Worm (Caenorhabditis elegans) whole organism, L1 larva: Measurements from ENCODE around the gene R05G9.1.

ENCODE experiments used
- C04F5.9 ChIP-seq: sonication (generic microtip); optimal IDR thresholded peaks from 2 replicates; lab custom pipeline; 2016; ENCODE audit warnings: missing genetic modification characterization, missing compliant biosample characterization
- C34B4.2 ChIP-seq: sonication (generic microtip); optimal IDR thresholded peaks from 2 replicates; lab custom pipeline; 2017; ENCODE audit warnings: mild to moderate bottlenecking, missing genetic modification characterization, missing compliant biosample characterization
- F16B12.6 ChIP-seq: fragments of 150-350 bp; optimal IDR thresholded peaks from 2 replicates; lab custom pipeline; 2014; ENCODE audit warnings: missing biosample characterization, missing genetic modification characterization
- Y116A8C.19 ChIP-seq: sonication (generic microtip); optimal IDR thresholded peaks from 2 replicates; lab custom pipeline; 2016; ENCODE audit warnings: missing compliant biosample characterization, missing genetic modification characterization, borderline replicate concordance
- aha-1 ChIP-seq: fragments of 150-350 bp; optimal IDR thresholded peaks from 2 replicates; lab custom pipeline; 2014; ENCODE audit warnings: missing biosample characterization, missing genetic modification characterization
- alr-1 ChIP-seq: fragments of 200-800 bp; sonication (Bioruptor generic); optimal IDR thresholded peaks from 2 replicates; lab custom pipeline; 2018; ENCODE audit warnings: borderline replicate concordance, mild to moderate bottlenecking, missing genetic modification characterization, missing compliant biosample characterization
- ama-1 ChIP-seq: fragments of 150-350 bp; optimal IDR thresholded peaks from 2 replicates; lab custom pipeline; 2014
- blmp-1 ChIP-seq: fragments of 150-350 bp; optimal IDR thresholded peaks from 2 replicates; lab custom pipeline; 2014; ENCODE audit warnings: missing biosample characterization, missing genetic modification characterization
- ceh-63 ChIP-seq: fragments of 200-800 bp; sonication (Bioruptor generic); optimal IDR thresholded peaks from 2 replicates; lab custom pipeline; 2018; ENCODE audit warnings: mild to moderate bottlenecking, missing genetic modification characterization, missing compliant biosample characterization
- ceh-8 ChIP-seq: fragments of 200-800 bp; sonication (Bioruptor generic); optimal IDR thresholded peaks from 2 replicates; lab custom pipeline; 2018; ENCODE audit warnings: mild to moderate bottlenecking, missing genetic modification characterization, moderate library complexity, missing compliant biosample characterization
- ceh-82 ChIP-seq, 3 experiments: fragments of 150-350 bp in 1 of 3; sonication (generic microtip) in 2 of 3; optimal IDR thresholded peaks; 2 replicates each; lab custom pipeline; 2014 to 2017; ENCODE audit warnings: missing biosample characterization in 3 of 3, missing genetic modification characterization in 3 of 3
- ceh-88 ChIP-seq: fragments of 200-800 bp; sonication (Bioruptor generic); IDR thresholded peaks from 2 replicates; pipeline ENCODE4 v1.3.6; 2022; ENCODE audit warnings: missing genetic modification characterization, missing compliant biosample characterization
- ces-1 ChIP-seq: fragments of 150-350 bp; optimal IDR thresholded peaks from 2 replicates; lab custom pipeline; 2014; ENCODE audit warnings: missing biosample characterization, missing genetic modification reagents, missing genetic modification characterization
- dsc-1 ChIP-seq: sonication (generic microtip); optimal IDR thresholded peaks from 2 replicates; lab custom pipeline; 2016; ENCODE audit warnings: mild to moderate bottlenecking, missing genetic modification characterization, missing compliant biosample characterization
- efl-1 ChIP-seq, 4 experiments: fragments of 150-350 bp; optimal IDR thresholded peaks in 3 of 4; peaks in 1 of 4; 1 replicate in 1 of 4; 2 replicates in 3 of 4; lab custom pipeline; 2014; ENCODE audit warnings: missing biosample characterization in 2 of 4, missing genetic modification characterization in 2 of 4, missing genetic modification reagents in 2 of 4
- efl-3 ChIP-seq: fragments of 200-800 bp; sonication (Bioruptor generic); optimal IDR thresholded peaks from 2 replicates; lab custom pipeline; 2018; ENCODE audit warnings: mild to moderate bottlenecking, missing genetic modification characterization, missing compliant biosample characterization
- egl-13 ChIP-seq: sonication (generic microtip); optimal IDR thresholded peaks from 2 replicates; lab custom pipeline; 2016; ENCODE audit warnings: missing genotype, missing genetic modification reagents, missing genetic modification characterization, missing compliant biosample characterization
- elt-2 ChIP-seq: sonication (generic microtip); optimal IDR thresholded peaks from 2 replicates; lab custom pipeline; 2016; ENCODE audit warnings: missing genetic modification characterization, mild to moderate bottlenecking, inconsistent platforms, missing compliant biosample characterization, missing genetic modification reagents
- elt-3 ChIP-seq, 6 experiments: fragments of 150-350 bp in 1 of 6; sonication (generic microtip); optimal IDR thresholded peaks; 2 replicates each; lab custom pipeline; 2017 to 2018; ENCODE audit warnings: missing biosample characterization in 6 of 6, missing genetic modification characterization in 6 of 6, inconsistent platforms in 1 of 6
- fkh-4 ChIP-seq: sonication (generic microtip); optimal IDR thresholded peaks from 2 replicates; lab custom pipeline; 2016; ENCODE audit warnings: missing compliant biosample characterization, missing genetic modification characterization, borderline replicate concordance
- grh-1 ChIP-seq: fragments of 200-800 bp; sonication (Bioruptor generic); IDR thresholded peaks from 2 replicates; pipeline ENCODE4 v1.3.6; 2022; ENCODE audit warnings: missing genetic modification reagents, missing genetic modification characterization, missing compliant biosample characterization
- hlh-17 ChIP-seq: fragments of 200-800 bp; sonication (Bioruptor generic); optimal IDR thresholded peaks from 2 replicates; lab custom pipeline; 2018; ENCODE audit warnings: missing genetic modification characterization, mild to moderate bottlenecking, missing compliant biosample characterization, moderate library complexity, borderline replicate concordance
- hpl-2 ChIP-seq: fragments of 150-350 bp; optimal IDR thresholded peaks from 2 replicates; lab custom pipeline; 2014; ENCODE audit warnings: missing biosample characterization, missing genetic modification reagents, missing genetic modification characterization
- isw-1 ChIP-seq: fragments of 200-800 bp; sonication (Bioruptor generic); IDR thresholded peaks from 2 replicates; pipeline ENCODE4 v1.3.6; 2022; ENCODE audit warnings: missing genetic modification characterization, missing compliant biosample characterization
- lin-13 ChIP-seq: fragments of 150-350 bp; optimal IDR thresholded peaks from 2 replicates; lab custom pipeline; 2014; ENCODE audit warnings: missing biosample characterization, missing genetic modification reagents, missing genetic modification characterization
- lin-35 ChIP-seq, 2 experiments: fragments of 150-350 bp; optimal IDR thresholded peaks; 2 replicates each; lab custom pipeline; 2014; ENCODE audit warnings: missing biosample characterization in 2 of 2, missing genetic modification characterization in 2 of 2, missing genetic modification reagents in 2 of 2
- lir-3 ChIP-seq: sonication (generic microtip); optimal IDR thresholded peaks from 2 replicates; lab custom pipeline; 2016; ENCODE audit warnings: mild to moderate bottlenecking, missing genetic modification characterization, moderate library complexity, missing compliant biosample characterization; ENCODE audit not compliant: poor library complexity
- lsy-2 ChIP-seq, 2 experiments: fragments of 150-350 bp; optimal IDR thresholded peaks; 2 replicates each; lab custom pipeline; 2014; ENCODE audit warnings: missing biosample characterization in 2 of 2, missing genetic modification characterization in 2 of 2
- mab-9 ChIP-seq: fragments of 200-800 bp; sonication (Bioruptor generic); IDR thresholded peaks from 2 replicates; pipeline ENCODE4 v1.3.6; 2022; ENCODE audit warnings: missing genetic modification reagents, missing genetic modification characterization, missing compliant biosample characterization
- mef-2 ChIP-seq: fragments of 150-350 bp; optimal IDR thresholded peaks from 2 replicates; lab custom pipeline; 2014; ENCODE audit warnings: missing biosample characterization, missing genetic modification characterization
- nhr-11 ChIP-seq: fragments of 150-350 bp; optimal IDR thresholded peaks from 2 replicates; lab custom pipeline; 2014; ENCODE audit warnings: missing biosample characterization, missing genetic modification characterization
- nhr-12 ChIP-seq: sonication (generic microtip); optimal IDR thresholded peaks from 2 replicates; lab custom pipeline; 2017; ENCODE audit warnings: missing biosample characterization, missing genetic modification characterization
- nhr-19 ChIP-seq: fragments of 200-800 bp; sonication (Bioruptor generic); conservative IDR thresholded peaks from 2 replicates; pipeline ENCODE4 v1.3.6; 2022; ENCODE audit warnings: missing genetic modification characterization, missing compliant biosample characterization
- nhr-20 ChIP-seq: sonication (generic microtip); optimal IDR thresholded peaks from 2 replicates; lab custom pipeline; 2016; ENCODE audit warnings: mild to moderate bottlenecking, missing genetic modification characterization, missing compliant biosample characterization
- nhr-237 ChIP-seq: fragments of 150-350 bp; optimal IDR thresholded peaks from 2 replicates; lab custom pipeline; 2014; ENCODE audit warnings: missing biosample characterization, missing genetic modification characterization
- nhr-47 ChIP-seq: sonication (generic microtip); optimal IDR thresholded peaks from 2 replicates; lab custom pipeline; 2016; ENCODE audit warnings: mild to moderate bottlenecking, missing genetic modification characterization, moderate library complexity, missing compliant biosample characterization
- nhr-76 ChIP-seq: sonication (generic microtip); optimal IDR thresholded peaks from 2 replicates; lab custom pipeline; 2017; ENCODE audit warnings: missing biosample characterization, missing genetic modification characterization
- nhr-77 ChIP-seq: fragments of 150-350 bp; optimal IDR thresholded peaks from 2 replicates; lab custom pipeline; 2014; ENCODE audit warnings: missing biosample characterization, missing genetic modification characterization
- nhr-85 ChIP-seq: sonication (generic microtip); peaks from one replicate; lab custom pipeline; 2016; ENCODE audit warnings: missing genetic modification characterization, inconsistent platforms, missing compliant biosample characterization
- pag-3 ChIP-seq: sonication (generic microtip); optimal IDR thresholded peaks from 2 replicates; lab custom pipeline; 2017; ENCODE audit warnings: missing genetic modification characterization, mild to moderate bottlenecking, missing compliant biosample characterization, antibody characterized with exemption, borderline replicate concordance; ENCODE audit not compliant: insufficient read depth
- pqm-1 ChIP-seq: sonication (generic microtip); optimal IDR thresholded peaks from 3 replicates; lab custom pipeline; 2017; ENCODE audit warnings: missing biosample characterization, missing genetic modification characterization
- skn-1 ChIP-seq: fragments of 150-350 bp; optimal IDR thresholded peaks from 2 replicates; lab custom pipeline; 2014; ENCODE audit warnings: missing biosample characterization, missing genetic modification characterization
- snu-23 ChIP-seq: sonication (generic microtip); optimal IDR thresholded peaks from 2 replicates; lab custom pipeline; 2016; ENCODE audit warnings: missing genetic modification characterization, missing compliant biosample characterization
- sup-37 ChIP-seq: fragments of 200-800 bp; sonication (Bioruptor generic); optimal IDR thresholded peaks from 2 replicates; lab custom pipeline; 2018; ENCODE audit warnings: mild to moderate bottlenecking, missing genetic modification characterization, missing compliant biosample characterization
- swsn-7 ChIP-seq: sonication (generic microtip); optimal IDR thresholded peaks from 2 replicates; lab custom pipeline; 2016; ENCODE audit warnings: missing genetic modification characterization, missing compliant biosample characterization
- tbx-2 ChIP-seq: sonication (generic microtip); optimal IDR thresholded peaks from 2 replicates; lab custom pipeline; 2016; ENCODE audit warnings: missing genetic modification characterization, missing compliant biosample characterization
- tlp-1 ChIP-seq: fragments of 150-350 bp; optimal IDR thresholded peaks from 2 replicates; lab custom pipeline; 2014; ENCODE audit warnings: missing biosample characterization, missing genetic modification characterization
- unc-30 ChIP-seq: sonication (generic microtip); optimal IDR thresholded peaks from 2 replicates; lab custom pipeline; 2017; ENCODE audit warnings: missing biosample characterization, missing genetic modification characterization
- unc-62 ChIP-seq: fragments of 150-350 bp; optimal IDR thresholded peaks from 2 replicates; lab custom pipeline; 2014; ENCODE audit warnings: missing biosample characterization, missing genetic modification reagents, missing genetic modification characterization
- unc-98 ChIP-seq: fragments of 200-800 bp; sonication (Bioruptor generic); IDR thresholded peaks from 2 replicates; pipeline ENCODE4 v1.3.6; 2022; ENCODE audit warnings: missing genetic modification characterization, missing compliant biosample characterization
- xbp-1 ChIP-seq: sonication (generic microtip); optimal IDR thresholded peaks from 2 replicates; lab custom pipeline; 2016; ENCODE audit warnings: missing genetic modification characterization, missing compliant biosample characterization
- zip-4 ChIP-seq: fragments of 200-800 bp; sonication (Bioruptor generic); optimal IDR thresholded peaks from 2 replicates; lab custom pipeline; 2018; ENCODE audit warnings: mild to moderate bottlenecking, missing genetic modification characterization, moderate library complexity, missing compliant biosample characterization
- ztf-4 ChIP-seq: fragments of 150-350 bp; optimal IDR thresholded peaks from 2 replicates; lab custom pipeline; 2014; ENCODE audit warnings: missing biosample characterization, missing genetic modification characterization

Gene R05G9.1

ce11 chrII:6535957-6536424, 33.0 kb downstream of the R05G9.1 start, which contains the start of gene utp-20 (continued):
- TF ChIP-seq ces-1 (peak; percentile 48), dsc-1 (tag; lab: Kevin White, UChicago) (no peak), nhr-76 (no peak), nhr-85 (tag; lab: Kevin White, UChicago) (peak; percentile 65), egl-13 (tag; lab: Kevin White, UChicago) (no peak), Y116A8C.19 (no peak), elt-2 (tag; lab: Kevin White, UChicago) (peak; percentile 5), xbp-1 (peak; percentile 56), snu-23 (GFP tag; lab: Kevin White, UChicago) (peak; percentile 67), isw-1 (GFP tag; lab: Robert Waterston, UW) (no peak; the same call in 1 of the 2 replicates), nhr-20 (tag; lab: Kevin White, UChicago) (peak; percentile 46), ama-1 (no peak), F16B12.6 (peak; percentile 30), hlh-17 (GFP tag; lab: Kevin White, UChicago) (no peak), tlp-1 (no peak), C04F5.9 (tag; lab: Kevin White, UChicago) (no peak), pqm-1 (tag; lab: Kevin White, UChicago) (no peak), efl-3 (no peak), ceh-8 (GFP tag; lab: Kevin White, UChicago) (no peak), zip-4 (GFP tag; lab: Kevin White, UChicago) (no peak), grh-1 (GFP tag; lab: Robert Waterston, UW) (no peak), sup-37 (GFP tag; lab: Kevin White, UChicago) (no peak), skn-1 (peak; percentile 59), lsy-2 (tag; optimal IDR thresholded peaks at IDR 0.05; lab: Kevin White, UChicago) (peak; percentile 69 to 82), fkh-4 (tag; lab: Kevin White, UChicago) (no peak), hpl-2 (GFP tag; lab: Kevin White, UChicago) (no peak), lin-35 (GFP tag; optimal IDR thresholded peaks at IDR 0.05; lab: Kevin White, UChicago) (peak; percentile 90 to 97), nhr-47 (tag; lab: Kevin White, UChicago) (no peak), C34B4.2 (tag; lab: Kevin White, UChicago) (no peak), mab-9 (GFP tag; lab: Robert Waterston, UW) (no peak), nhr-11 (no peak), ceh-63 (GFP tag; lab: Kevin White, UChicago) (no peak), blmp-1 (tag; lab: Kevin White, UChicago) (peak; percentile 49), elt-3 (tag; optimal IDR thresholded peaks at IDR 0.05; lab: Kevin White, UChicago) (peak in 1 of 6 experiments; percentile 35), unc-30 (tag; lab: Kevin White, UChicago) (no peak), unc-62 (GFP tag; lab: Kevin White, UChicago) (no peak), efl-1 (optimal IDR thresholded peaks at IDR 0.05; lab: Kevin White, UChicago) (peak; percentile 81 to 92), efl-1 (GFP tag; optimal IDR thresholded peaks at IDR 0.05 in 1 of 2; lab: Kevin White, UChicago) (peak; percentile 92 to 99), aha-1 (tag; lab: Kevin White, UChicago) (no peak), mef-2 (no peak), lir-3 (tag; lab: Kevin White, UChicago) (no peak), alr-1 (no peak), ceh-82 (tag; optimal IDR thresholded peaks at IDR 0.05; lab: Kevin White, UChicago) (peak in 2 of 3 experiments; percentile 4 to 43), nhr-77 (tag; lab: Kevin White, UChicago) (no peak), nhr-19 (GFP tag; lab: Robert Waterston, UW) (no peak; the same call in 1 of the 2 replicates), nhr-237 (no peak), tbx-2 (no peak), ceh-88 (GFP tag; lab: Robert Waterston, UW) (no peak), nhr-12 (tag; lab: Kevin White, UChicago) (no peak), unc-98 (GFP tag; lab: Robert Waterston, UW) (no peak), swsn-7 (tag; lab: Kevin White, UChicago) (peak; percentile 50), pag-3 (tag; lab: Kevin White, UChicago) (no peak), lin-13 (GFP tag; lab: Kevin White, UChicago) (no peak), ztf-4 (no peak)
